Fruit fly (Drosophila melanogaster): ENCODE measurements around the gene CG42264.

Gene CG42264

dm6 chrX:5737676-5738220 is 38.7 kb downstream of the CG42264 start, which contains the start of gene Snx27 (continued):
- no peak for TF ChIP-seq Oaz (GFP tag; IDR thresholded peaks at IDR 0.05)
- no peak for TF ChIP-seq run (tag; optimal IDR thresholded peaks at IDR 0.05)
- peak; percentile 92 for TF ChIP-seq Ets97D (GFP tag; optimal IDR thresholded peaks at IDR 0.05)
- TF ChIP-seq CG9932 (GFP tag; IDR thresholded peaks at IDR 0.05), result peak; percentile 92
- peak; percentile 9 for TF ChIP-seq Fer3 (tag; optimal IDR thresholded peaks at IDR 0.05)
- TF ChIP-seq B-H1 (GFP tag; IDR thresholded peaks at IDR 0.05), result no peak
- no peak for TF ChIP-seq hkb (optimal IDR thresholded peaks at IDR 0.05)
- peak; percentile 14; the same call in 1 of the 2 replicates for TF ChIP-seq hkb (GFP tag; IDR thresholded peaks at IDR 0.05)
- TF ChIP-seq wek (GFP tag; optimal IDR thresholded peaks at IDR 0.05), result peak; percentile 38
- TF ChIP-seq CG10979 (tag; optimal IDR thresholded peaks at IDR 0.05), result peak; percentile 5
- no peak for TF ChIP-seq z (GFP tag; IDR thresholded peaks at IDR 0.05)
- TF ChIP-seq Nf-YB (GFP tag; optimal IDR thresholded peaks at IDR 0.05), result peak; percentile 4
- no peak for TF ChIP-seq CG15269 (tag; optimal IDR thresholded peaks at IDR 0.05)
- no peak for TF ChIP-seq grn (GFP tag; optimal IDR thresholded peaks at IDR 0.05)
- TF ChIP-seq MESR4 (GFP tag; optimal IDR thresholded peaks at IDR 0.05), result peak; percentile 76
- TF ChIP-seq ATbp (GFP tag; optimal IDR thresholded peaks at IDR 0.05), result no peak
- TF ChIP-seq CG4328 (GFP tag; optimal IDR thresholded peaks at IDR 0.05), result no peak
- TF ChIP-seq zfh2 (GFP tag; optimal IDR thresholded peaks at IDR 0.05), result peak; percentile 63
- TF ChIP-seq unpg (GFP tag; optimal IDR thresholded peaks at IDR 0.05), result peak; percentile 11
- TF ChIP-seq lola (GFP tag; optimal IDR thresholded peaks at IDR 0.05), result no peak
- TF ChIP-seq Antp (GFP tag; optimal IDR thresholded peaks at IDR 0.05), result peak; percentile 64
- peak; percentile 27; the same call in 1 of the 3 replicates for TF ChIP-seq so (GFP tag; IDR thresholded peaks at IDR 0.05)
- TF ChIP-seq CG7271 (tag; optimal IDR thresholded peaks at IDR 0.05), result peak; percentile 21
- TF ChIP-seq pho (GFP tag; optimal IDR thresholded peaks at IDR 0.05), result peak; percentile 73
- TF ChIP-seq CG5953 (GFP tag; IDR thresholded peaks at IDR 0.05), result no peak
- no peak for TF ChIP-seq CG17802 (tag; optimal IDR thresholded peaks at IDR 0.05)
- peak; percentile 12 for TF ChIP-seq crc (GFP tag; optimal IDR thresholded peaks at IDR 0.05)
- TF ChIP-seq fru (optimal IDR thresholded peaks at IDR 0.05), result no peak
- no peak for TF ChIP-seq H15 (GFP tag; IDR thresholded peaks at IDR 0.05)
- peak; percentile 45 for TF ChIP-seq CG4617 (GFP tag; optimal IDR thresholded peaks at IDR 0.05; ENCODE audit: borderline replicate concordance)
- no peak for TF ChIP-seq CG32767 (GFP tag; IDR thresholded peaks at IDR 0.05)
- no peak for TF ChIP-seq CG6254 (GFP tag; optimal IDR thresholded peaks at IDR 0.05)
- no peak for TF ChIP-seq CG43689 (GFP tag; IDR thresholded peaks at IDR 0.05)
- TF ChIP-seq Spps (tag; optimal IDR thresholded peaks at IDR 0.05), result no peak
- peak; percentile 6 for TF ChIP-seq tx (GFP tag; optimal IDR thresholded peaks at IDR 0.05)
- peak; percentile 87 for TF ChIP-seq CG3847 (GFP tag; IDR thresholded peaks at IDR 0.05)
- TF ChIP-seq en (GFP tag; optimal IDR thresholded peaks at IDR 0.05), result no peak
- no peak for TF ChIP-seq CG31365 (tag; optimal IDR thresholded peaks at IDR 0.05)
- TF ChIP-seq dpn (GFP tag; optimal IDR thresholded peaks at IDR 0.05), result peak; percentile 32 to 68
- TF ChIP-seq CG1529 (GFP tag; optimal IDR thresholded peaks at IDR 0.05), result no peak
- peak; percentile 20 for TF ChIP-seq Dip3 (GFP tag; optimal IDR thresholded peaks at IDR 0.05)
- peak; percentile 78 for TF ChIP-seq CG33213 (GFP tag; optimal IDR thresholded peaks at IDR 0.05)
- TF ChIP-seq CG10267 (tag; optimal IDR thresholded peaks at IDR 0.05), result peak; percentile 97
- TF ChIP-seq jing (GFP tag; optimal IDR thresholded peaks at IDR 0.05), result no peak
- TF ChIP-seq seq (GFP tag; IDR thresholded peaks at IDR 0.05), result no peak
- TF ChIP-seq CG2875 (GFP tag; optimal IDR thresholded peaks at IDR 0.05), result no peak
- TF ChIP-seq nau (GFP tag; optimal IDR thresholded peaks at IDR 0.05), result no peak
- no peak for TF ChIP-seq croc (GFP tag; conservative IDR thresholded peaks at IDR 0.05)
- TF ChIP-seq az2 (GFP tag; optimal IDR thresholded peaks at IDR 0.05), result peak; percentile 16
- TF ChIP-seq chinmo (GFP tag; IDR thresholded peaks at IDR 0.05; ENCODE audit: partially characterized antibody), result peak; percentile 99
- TF ChIP-seq CG6813 (GFP tag; optimal IDR thresholded peaks at IDR 0.05), result peak; percentile 17
